Fruit fly (Drosophila melanogaster): Measurements from ENCODE around the gene CG33308.

DNA sequence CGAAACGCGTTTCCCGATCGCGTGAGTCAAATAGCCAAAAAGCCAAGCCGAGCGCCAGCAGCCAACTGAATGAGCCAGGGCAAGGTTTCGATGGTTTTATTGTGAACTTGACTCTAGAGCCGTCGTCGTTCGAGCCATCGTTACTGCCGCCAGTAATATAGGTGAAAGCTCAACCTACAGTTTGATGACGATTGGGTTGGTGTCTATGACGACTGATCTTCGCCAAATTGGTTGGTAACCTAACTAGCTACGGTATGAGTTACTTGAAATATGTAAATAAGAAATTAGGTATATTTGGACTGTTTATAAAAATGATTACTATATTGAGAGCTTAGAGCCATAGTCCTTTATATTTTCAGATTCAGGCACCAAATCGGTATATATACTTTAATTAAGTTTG lies 49.5 kb downstream of the CG33308 start, which contains the start of gene CG15279:
- TF ChIP-seq EcR (GFP tag; optimal IDR thresholded peaks at IDR 0.05) (no peak), usp (GFP tag; optimal IDR thresholded peaks at IDR 0.05) (no peak), pan (optimal IDR thresholded peaks at IDR 0.05) (no peak), CG8478 (optimal IDR thresholded peaks at IDR 0.05) (no peak)

Data from whole organism.